Fruit fly (Drosophila melanogaster) whole organism, embryonic: ENCODE data around the gene cno.

Source experiments
- ATbp ChIP-seq: fragments of 200-800 bp; sonication (Bioruptor generic); optimal IDR thresholded peaks from 2 replicates; lab custom pipeline; 2017; ENCODE audit warnings: missing biosample characterization, mild to moderate bottlenecking, missing genetic modification characterization, missing genetic modification reagents
- CG1024 ChIP-seq: fragments of 200-800 bp; sonication (Bioruptor generic); IDR thresholded peaks from 2 replicates; pipeline ENCODE4 v1.3.6; 2022; ENCODE audit warnings: missing biosample characterization, missing genetic modification characterization
- CG10366 ChIP-seq: fragments of 200-800 bp; sonication (Bioruptor generic); IDR thresholded peaks from 2 replicates; pipeline ENCODE4 v1.3.6; 2022; ENCODE audit warnings: missing biosample characterization, missing genetic modification characterization
- CG10959 ChIP-seq: fragments of 200-800 bp; sonication (Bioruptor generic); IDR thresholded peaks from 2 replicates; pipeline ENCODE4 v1.3.6; 2022; ENCODE audit warnings: missing biosample characterization, missing genetic modification characterization
- CG11504 ChIP-seq: fragments of 200-800 bp; sonication (Bioruptor generic); optimal IDR thresholded peaks from 3 replicates; lab custom pipeline; 2019; ENCODE audit warnings: missing biosample characterization, mild to moderate bottlenecking, missing genetic modification characterization, moderate library complexity
- CG18599 ChIP-seq: fragments of 200-800 bp; sonication (Bioruptor generic); optimal IDR thresholded peaks from 3 replicates; lab custom pipeline; 2017; ENCODE audit warnings: missing biosample characterization, missing genetic modification characterization, mild to moderate bottlenecking, moderate library complexity, missing genetic modification reagents
- CG3065 ChIP-seq: fragments of 200-800 bp; sonication (Bioruptor generic); optimal IDR thresholded peaks from 2 replicates; lab custom pipeline; 2016; ENCODE audit warnings: missing biosample characterization, missing genetic modification characterization
- CG34224 ChIP-seq: fragments of 200-800 bp; sonication (Bioruptor generic); IDR thresholded peaks from 3 replicates; pipeline ENCODE4 v1.3.6; 2022; ENCODE audit warnings: missing biosample characterization, missing genetic modification characterization; ENCODE audit not compliant: partially characterized antibody
- CG3838 ChIP-seq: fragments of 200-800 bp; sonication (Bioruptor generic); optimal IDR thresholded peaks from 3 replicates; lab custom pipeline; 2016; ENCODE audit warnings: missing biosample characterization, missing genetic modification characterization
- CG6683 ChIP-seq: fragments of 200-800 bp; sonication (Bioruptor generic); optimal IDR thresholded peaks from 2 replicates; lab custom pipeline; 2017; ENCODE audit warnings: missing biosample characterization, mild to moderate bottlenecking, missing genetic modification characterization, missing genetic modification reagents
- CG6854 ChIP-seq: fragments of 200-800 bp; sonication (Bioruptor generic); optimal IDR thresholded peaks from 3 replicates; lab custom pipeline; 2017; ENCODE audit warnings: missing biosample characterization, mild to moderate bottlenecking, missing genetic modification characterization
- CG7357 ChIP-seq: fragments of 200-800 bp; sonication (Bioruptor generic); IDR thresholded peaks from 3 replicates; pipeline ENCODE4 v1.3.6; 2022; ENCODE audit warnings: missing biosample characterization, missing genetic modification characterization
- CG8290 ChIP-seq, 3 experiments: fragments of 200-800 bp; sonication (Bioruptor generic); optimal IDR thresholded peaks; 2 replicates each; lab custom pipeline; 2016 to 2019; ENCODE audit warnings: missing biosample characterization in 3 of 3, missing genetic modification characterization in 3 of 3, mild to moderate bottlenecking in 2 of 3, moderate library complexity in 1 of 3
- D19A ChIP-seq: fragments of 200-800 bp; optimal IDR thresholded peaks from 3 replicates; lab custom pipeline; 2019; ENCODE audit warnings: missing biosample characterization, mild to moderate bottlenecking, missing genetic modification characterization, moderate library complexity
- E2f2 ChIP-seq: fragments of 200-800 bp; sonication (Bioruptor generic); IDR thresholded peaks from 2 replicates; pipeline ENCODE4 v1.3.6; 2022; ENCODE audit warnings: missing biosample characterization, missing genetic modification characterization
- Gsc ChIP-seq: fragments of 200-800 bp; sonication (Bioruptor generic); IDR thresholded peaks from 2 replicates; pipeline ENCODE4 v1.3.6; 2022; ENCODE audit warnings: missing biosample characterization, missing genetic modification characterization
- HLHmδ ChIP-seq: fragments of 200-800 bp; sonication (Bioruptor generic); optimal IDR thresholded peaks from 2 replicates; lab custom pipeline; 2018; ENCODE audit warnings: missing biosample characterization, mild to moderate bottlenecking, missing genetic modification characterization, moderate library complexity
- Hand ChIP-seq: fragments of 200-800 bp; sonication (Bioruptor generic); optimal IDR thresholded peaks from 2 replicates; lab custom pipeline; 2017; ENCODE audit warnings: mild to moderate bottlenecking, missing biosample characterization, missing genetic modification reagents, missing genetic modification characterization
- Mad ChIP-seq: fragments of 200-800 bp; sonication (Bioruptor generic); optimal IDR thresholded peaks from 2 replicates; lab custom pipeline; 2016; ENCODE audit warnings: missing biosample characterization, missing genetic modification characterization
- Max ChIP-seq: fragments of 200-800 bp; sonication (Bioruptor generic); optimal IDR thresholded peaks from 2 replicates; lab custom pipeline; 2016; ENCODE audit warnings: missing biosample characterization, mild to moderate bottlenecking, missing genetic modification characterization
- Oaz ChIP-seq: fragments of 200-800 bp; sonication (Bioruptor generic); IDR thresholded peaks from 2 replicates; pipeline ENCODE4 v1.3.6; 2022; ENCODE audit warnings: missing biosample characterization, missing genetic modification characterization
- Ptx1 ChIP-seq: fragments of 200-800 bp; sonication (Bioruptor generic); IDR thresholded peaks from 2 replicates; pipeline ENCODE4 v1.3.6; 2022; ENCODE audit warnings: missing biosample characterization, missing genetic modification characterization
- Scr ChIP-seq: fragments of 200-800 bp; sonication (Bioruptor generic); IDR thresholded peaks from 2 replicates; pipeline ENCODE4 v1.3.6; 2022; ENCODE audit warnings: missing biosample characterization, missing genetic modification characterization; ENCODE audit not compliant: partially characterized antibody
- Sry-β ChIP-seq: fragments of 200-800 bp; sonication (Bioruptor generic); optimal IDR thresholded peaks from 2 replicates; lab custom pipeline; 2018; ENCODE audit warnings: missing biosample characterization, mild to moderate bottlenecking, missing genetic modification characterization, moderate library complexity
- Trl ChIP-seq, 3 experiments: fragments of >200 bp in 2 of 3; fragments of 200-800 bp in 1 of 3; sonication (Bioruptor generic) in 1 of 3; optimal IDR thresholded peaks; 2 replicates in 1 of 3; 3 replicates in 2 of 3; lab custom pipeline; 2016 to 2017; ENCODE audit warnings: missing biosample characterization in 1 of 3, missing genetic modification characterization in 1 of 3
- YL-1 ChIP-seq: fragments of 200-800 bp; sonication (Bioruptor generic); optimal IDR thresholded peaks from 3 replicates; lab custom pipeline; 2017; ENCODE audit warnings: missing biosample characterization, mild to moderate bottlenecking, missing genetic modification characterization
- abd-A ChIP-seq: fragments of 200-800 bp; sonication (Bioruptor generic); optimal IDR thresholded peaks from 3 replicates; lab custom pipeline; 2019; ENCODE audit warnings: missing biosample characterization, mild to moderate bottlenecking, missing genetic modification characterization, moderate library complexity
- chn ChIP-seq: fragments of 200-800 bp; sonication (Bioruptor generic); optimal IDR thresholded peaks from 2 replicates; lab custom pipeline; 2016; ENCODE audit warnings: missing biosample characterization, missing genetic modification characterization
- dimm ChIP-seq: fragments of 200-800 bp; sonication (Bioruptor generic); IDR thresholded peaks from 2 replicates; pipeline ENCODE4 v1.3.6; 2022; ENCODE audit warnings: missing biosample characterization, missing genetic modification characterization
- dysf ChIP-seq: fragments of 200-800 bp; sonication (Bioruptor generic); IDR thresholded peaks from 3 replicates; pipeline ENCODE4 v1.3.6; 2022; ENCODE audit warnings: missing biosample characterization, missing genetic modification characterization
- ems ChIP-seq: fragments of 200-800 bp; sonication (Bioruptor generic); optimal IDR thresholded peaks from 3 replicates; lab custom pipeline; 2016; ENCODE audit warnings: missing biosample characterization, missing genetic modification characterization
- exex ChIP-seq: fragments of 200-800 bp; sonication (Bioruptor generic); optimal IDR thresholded peaks from 4 replicates; lab custom pipeline; 2018; ENCODE audit warnings: missing biosample characterization, mild to moderate bottlenecking, missing genetic modification characterization, moderate library complexity
- fru ChIP-seq: fragments of >200 bp; optimal IDR thresholded peaks from 2 replicates; lab custom pipeline; 2017
- ftz-f1 ChIP-seq: fragments of 200-800 bp; sonication (Bioruptor generic); optimal IDR thresholded peaks from 2 replicates; lab custom pipeline; 2016; ENCODE audit warnings: missing biosample characterization, missing genetic modification characterization
- gsb ChIP-seq: fragments of 200-800 bp; sonication (Bioruptor generic); IDR thresholded peaks from 2 replicates; pipeline ENCODE4 v1.3.6; 2022; ENCODE audit warnings: missing biosample characterization, missing genetic modification characterization
- knrl ChIP-seq: fragments of 200-800 bp; sonication (Bioruptor generic); IDR thresholded peaks from 3 replicates; pipeline ENCODE4 v1.3.6; 2022; ENCODE audit warnings: missing biosample characterization, missing genetic modification characterization; ENCODE audit not compliant: partially characterized antibody
- nerfin-1 ChIP-seq: fragments of 200-800 bp; sonication (Bioruptor generic); optimal IDR thresholded peaks from 3 replicates; lab custom pipeline; 2019; ENCODE audit warnings: missing biosample characterization, mild to moderate bottlenecking, missing genetic modification characterization, moderate library complexity
- salm ChIP-seq: fragments of 200-800 bp; sonication (Bioruptor generic); optimal IDR thresholded peaks from 2 replicates; lab custom pipeline; 2018; ENCODE audit warnings: missing biosample characterization, mild to moderate bottlenecking, missing genetic modification characterization
- sens ChIP-seq: fragments of 200-800 bp; sonication (Bioruptor generic); peaks from one replicate; lab custom pipeline; 2016; ENCODE audit warnings: missing biosample characterization, missing genetic modification characterization
- slbo ChIP-seq: fragments of 200-800 bp; sonication (Bioruptor generic); IDR thresholded peaks from 2 replicates; pipeline ENCODE4 v1.3.6; 2022; ENCODE audit warnings: missing biosample characterization, missing genetic modification characterization
- sr ChIP-seq: fragments of 200-800 bp; sonication (Bioruptor generic); IDR thresholded peaks from 3 replicates; pipeline ENCODE4 v1.3.6; 2022; ENCODE audit warnings: missing biosample characterization, missing genetic modification characterization
- stc ChIP-seq: fragments of 200-800 bp; sonication (Bioruptor generic); IDR thresholded peaks from 2 replicates; pipeline ENCODE4 v1.3.6; 2022; ENCODE audit warnings: missing biosample characterization, missing genetic modification characterization
- tap ChIP-seq: fragments of 200-800 bp; optimal IDR thresholded peaks from 3 replicates; lab custom pipeline; 2019; ENCODE audit warnings: missing biosample characterization, mild to moderate bottlenecking, missing genetic modification characterization, moderate library complexity
- tll ChIP-seq, 2 experiments: fragments of 200-800 bp in 1 of 2; fragments of >200 bp in 1 of 2; sonication (Bioruptor generic) in 1 of 2; optimal IDR thresholded peaks; 2 replicates each; lab custom pipeline; 2017 to 2019; ENCODE audit warnings: missing biosample characterization in 2 of 2, missing genetic modification characterization in 2 of 2, mild to moderate bottlenecking in 1 of 2, moderate library complexity in 1 of 2
- tna ChIP-seq: fragments of 200-800 bp; sonication (Bioruptor generic); IDR thresholded peaks from 2 replicates; pipeline ENCODE4 v1.3.6; 2022; ENCODE audit warnings: missing biosample characterization, missing genetic modification characterization; ENCODE audit not compliant: partially characterized antibody
- toy ChIP-seq: fragments of 200-800 bp; sonication (Bioruptor generic); IDR thresholded peaks from 2 replicates; pipeline ENCODE4 v1.3.6; 2022; ENCODE audit warnings: missing biosample characterization, missing genetic modification characterization
- zf30C ChIP-seq: fragments of 200-800 bp; sonication (Bioruptor generic); optimal IDR thresholded peaks from 3 replicates; lab custom pipeline; 2018; ENCODE audit warnings: missing biosample characterization, mild to moderate bottlenecking, missing genetic modification characterization

The cno gene

dm6 chr3R:5215334-5216307 lies 1.6 kb downstream of the cno start (continued):
- TF ChIP-seq Max (GFP tag; lab: Kevin White, UChicago), result peak; percentile 98
- TF ChIP-seq Gsc (GFP tag; lab: Robert Waterston, UW), result no peak; the same call in 1 of the 2 replicates
- TF ChIP-seq exex (tag; lab: Kevin White, UChicago), result peak; percentile 74
- peak; percentile 100 for TF ChIP-seq sens (GFP tag; lab: Kevin White, UChicago)
- TF ChIP-seq ems (GFP tag; lab: Kevin White, UChicago), result peak; percentile 96
- TF ChIP-seq nerfin-1 (tag; lab: Kevin White, UChicago), result peak; percentile 97
- TF ChIP-seq CG8290 (GFP tag; optimal IDR thresholded peaks at IDR 0.05; lab: Kevin White, UChicago), result peak; percentile 100
- TF ChIP-seq CG8290 (tag; optimal IDR thresholded peaks at IDR 0.05; lab: Kevin White, UChicago), result peak; percentile 91 to 100
- TF ChIP-seq salm (tag; lab: Kevin White, UChicago), result peak; percentile 95
- TF ChIP-seq CG11504, result peak; percentile 87
- peak; percentile 95 for TF ChIP-seq stc
- TF ChIP-seq YL-1 (GFP tag; lab: Kevin White, UChicago), result peak; percentile 99
- peak; percentile 31; the same call in 1 of the 2 replicates for TF ChIP-seq gsb (GFP tag; lab: Robert Waterston, UW)
- peak; percentile 7 for TF ChIP-seq Hand (GFP tag; lab: Kevin White, UChicago)
- TF ChIP-seq CG10366 (GFP tag; lab: Robert Waterston, UW), result peak; percentile 88
- TF ChIP-seq ATbp (GFP tag; lab: Kevin White, UChicago), result peak; percentile 100
- peak; percentile 98 for TF ChIP-seq CG3838
- peak; percentile 99 for TF ChIP-seq HLHmδ (GFP tag; lab: Kevin White, UChicago)
- no peak for TF ChIP-seq Trl (optimal IDR thresholded peaks at IDR 0.05; lab: Kevin White, UChicago)
- peak; percentile 99 for TF ChIP-seq Trl (GFP tag; optimal IDR thresholded peaks at IDR 0.05; lab: Kevin White, UChicago)
- TF ChIP-seq CG34224, result no peak
- TF ChIP-seq Mad (GFP tag; lab: Kevin White, UChicago), result peak; percentile 99
- peak; percentile 67 for TF ChIP-seq CG6854 (GFP tag; lab: Kevin White, UChicago)
- no peak for TF ChIP-seq fru
- peak; percentile 96 for TF ChIP-seq CG18599
- peak; percentile 91 for TF ChIP-seq D19A (tag; lab: Kevin White, UChicago)
- TF ChIP-seq toy, result peak; percentile 75; the same call in 1 of the 2 replicates
- TF ChIP-seq tll (GFP tag; optimal IDR thresholded peaks at IDR 0.05; lab: Kevin White, UChicago), result peak in 1 of 2 experiments; percentile 86
- peak; percentile 98 for TF ChIP-seq chn
- TF ChIP-seq dimm (GFP tag; lab: Robert Waterston, UW), result peak; percentile 89
- peak; percentile 98 for TF ChIP-seq CG1024 (GFP tag; lab: Robert Waterston, UW)
- TF ChIP-seq tna (GFP tag; lab: Robert Waterston, UW), result no peak
- TF ChIP-seq CG10959 (GFP tag; lab: Robert Waterston, UW), result peak; percentile 97
- peak; percentile 59 for TF ChIP-seq slbo (GFP tag; lab: Robert Waterston, UW)
- TF ChIP-seq CG3065 (GFP tag; lab: Kevin White, UChicago), result peak; percentile 99
- peak; percentile 84 for TF ChIP-seq Sry-β (GFP tag; lab: Kevin White, UChicago)
- TF ChIP-seq dysf, result peak; percentile 78
- peak; percentile 92 for TF ChIP-seq tap (tag; lab: Kevin White, UChicago)
- TF ChIP-seq Oaz (GFP tag; lab: Robert Waterston, UW), result no peak
- TF ChIP-seq CG7357 (GFP tag; lab: Robert Waterston, UW), result peak; percentile 70; the same call in 2 of the 3 replicates
- TF ChIP-seq E2f2 (GFP tag; lab: Robert Waterston, UW), result peak; percentile 74
- TF ChIP-seq sr (GFP tag; lab: Robert Waterston, UW), result peak; percentile 98
- no peak for TF ChIP-seq Scr
- peak; percentile 13 for TF ChIP-seq abd-A (tag; lab: Kevin White, UChicago)
- no peak for TF ChIP-seq knrl (GFP tag; lab: Robert Waterston, UW)
- peak; percentile 81 for TF ChIP-seq ftz-f1 (GFP tag; lab: Kevin White, UChicago)
- peak; percentile 1 for TF ChIP-seq zf30C (GFP tag; lab: Kevin White, UChicago)
- TF ChIP-seq Ptx1 (GFP tag; lab: Robert Waterston, UW), result peak; percentile 69
- peak; percentile 95 for TF ChIP-seq CG6683
